Worm (Caenorhabditis elegans) whole organism, late embryonic: ENCODE measurements around the gene F45E1.5.

Experiments used
- hlh-15 ChIP-seq: sonication (generic microtip); optimal IDR thresholded peaks from 2 replicates; lab custom pipeline; 2016; ENCODE audit warnings: missing genetic modification characterization, missing compliant biosample characterization
- sox-4 ChIP-seq: sonication (generic microtip); optimal IDR thresholded peaks from 2 replicates; lab custom pipeline; 2017; ENCODE audit warnings: mild to moderate bottlenecking, missing genetic modification characterization, inconsistent platforms, missing compliant biosample characterization

- TF ChIP-seq sox-4 (tag; lab: Kevin White, UChicago) (no peak), hlh-15 (tag; lab: Kevin White, UChicago) (no peak)
Observed at ce11 chrX:8029080-8029479, 52.6 kb downstream of the F45E1.5 start, which contains the start of gene C34D10.1.
